Worm (Caenorhabditis elegans) whole organism, mixed stage, embryonic: ENCODE measurements around the gene dtmk-1.
A peak's percentile ranks its signal among the peaks of the same experiment; 100 is the strongest.

ENCODE experiments used
- M03D4.4 ChIP-seq: sonication (generic microtip); optimal IDR thresholded peaks from 2 replicates; lab custom pipeline; 2017; ENCODE audit warnings: mild to moderate bottlenecking, missing genetic modification characterization, missing compliant biosample characterization
- ceh-43 ChIP-seq: fragments of 200-800 bp; sonication (Bioruptor generic); optimal IDR thresholded peaks from 2 replicates; lab custom pipeline; 2018; ENCODE audit warnings: mild to moderate bottlenecking, missing genetic modification characterization, moderate library complexity, missing compliant biosample characterization
- ceh-83 ChIP-seq: fragments of 200-800 bp; sonication (Bioruptor generic); optimal IDR thresholded peaks from 2 replicates; lab custom pipeline; 2018; ENCODE audit warnings: mild to moderate bottlenecking, missing genetic modification characterization, missing compliant biosample characterization
- ces-1 ChIP-seq: fragments of 150-350 bp; optimal IDR thresholded peaks from 2 replicates; lab custom pipeline; 2014; ENCODE audit warnings: missing biosample characterization, missing genetic modification reagents, missing genetic modification characterization
- cnd-1 ChIP-seq: fragments of 200-800 bp; sonication (Bioruptor generic); optimal IDR thresholded peaks from 2 replicates; lab custom pipeline; 2018; ENCODE audit warnings: mild to moderate bottlenecking, missing genetic modification characterization, missing compliant biosample characterization
- drap-1 ChIP-seq: fragments of 200-800 bp; sonication (Bioruptor generic); optimal IDR thresholded peaks from 3 replicates; lab custom pipeline; 2018; ENCODE audit warnings: mild to moderate bottlenecking, missing genetic modification characterization, missing compliant biosample characterization
- elt-1 ChIP-seq: sonication (generic microtip); optimal IDR thresholded peaks from 2 replicates; lab custom pipeline; 2017; ENCODE audit warnings: missing genetic modification characterization, mild to moderate bottlenecking, missing compliant biosample characterization, antibody characterized with exemption, moderate library complexity, borderline replicate concordance; ENCODE audit not compliant: insufficient read depth
- elt-3 ChIP-seq: fragments of 150-350 bp; optimal IDR thresholded peaks from 2 replicates; lab custom pipeline; 2014; ENCODE audit warnings: missing biosample characterization, missing genetic modification characterization
- flh-1 ChIP-seq: fragments of 200-800 bp; sonication (Bioruptor generic); optimal IDR thresholded peaks from 2 replicates; lab custom pipeline; 2018; ENCODE audit warnings: mild to moderate bottlenecking, missing genetic modification characterization, moderate library complexity, missing compliant biosample characterization
- hlh-1 ChIP-seq: fragments of 150-350 bp; optimal IDR thresholded peaks from 2 replicates; lab custom pipeline; 2014; ENCODE audit warnings: missing biosample characterization, missing genetic modification reagents, missing genetic modification characterization
- lin-13 ChIP-seq: fragments of 150-350 bp; optimal IDR thresholded peaks from 2 replicates; lab custom pipeline; 2014; ENCODE audit warnings: missing biosample characterization, missing genetic modification characterization
- lin-32 ChIP-seq: fragments of 200-800 bp; sonication (Bioruptor generic); optimal IDR thresholded peaks from 2 replicates; lab custom pipeline; 2018; ENCODE audit warnings: mild to moderate bottlenecking, missing genetic modification characterization, missing compliant biosample characterization
- lsy-2 ChIP-seq: fragments of 150-350 bp; optimal IDR thresholded peaks from 2 replicates; lab custom pipeline; 2014; ENCODE audit warnings: missing biosample characterization, missing genetic modification characterization
- mab-5 ChIP-seq: fragments of 150-350 bp; optimal IDR thresholded peaks from 2 replicates; lab custom pipeline; 2014; ENCODE audit warnings: missing biosample characterization, missing genetic modification characterization
- mls-2 ChIP-seq: sonication (generic microtip); optimal IDR thresholded peaks from 2 replicates; lab custom pipeline; 2016; ENCODE audit warnings: mild to moderate bottlenecking, missing genetic modification characterization, moderate library complexity, missing compliant biosample characterization
- nhr-12 ChIP-seq: fragments of 150-350 bp; optimal IDR thresholded peaks from 2 replicates; lab custom pipeline; 2014; ENCODE audit warnings: missing biosample characterization, missing genetic modification characterization
- nhr-2 ChIP-seq: fragments of 150-350 bp; optimal IDR thresholded peaks from 2 replicates; lab custom pipeline; 2014; ENCODE audit warnings: missing biosample characterization, missing genetic modification characterization
- nhr-237 ChIP-seq: fragments of 150-350 bp; optimal IDR thresholded peaks from 2 replicates; lab custom pipeline; 2014; ENCODE audit warnings: missing biosample characterization, missing genetic modification characterization
- nhr-28 ChIP-seq: fragments of 150-350 bp; optimal IDR thresholded peaks from 2 replicates; lab custom pipeline; 2014; ENCODE audit warnings: missing biosample characterization, missing genetic modification characterization
- nhr-76 ChIP-seq: sonication (generic microtip); optimal IDR thresholded peaks from 2 replicates; lab custom pipeline; 2017; ENCODE audit warnings: missing biosample characterization, missing genetic modification characterization
- pha-4 ChIP-seq: fragments of 150-350 bp; optimal IDR thresholded peaks from 2 replicates; lab custom pipeline; 2018; ENCODE audit warnings: missing biosample characterization, missing genetic modification reagents, missing genetic modification characterization
- sem-2 ChIP-seq: fragments of 200-800 bp; sonication (Bioruptor generic); optimal IDR thresholded peaks from 2 replicates; lab custom pipeline; 2018; ENCODE audit warnings: mild to moderate bottlenecking, missing genetic modification characterization, missing compliant biosample characterization
- snpc-4 ChIP-seq: fragments of 150-350 bp; optimal IDR thresholded peaks from 2 replicates; lab custom pipeline; 2014; ENCODE audit warnings: missing biosample characterization, missing genetic modification characterization
- sptf-1 ChIP-seq: sonication (generic microtip); optimal IDR thresholded peaks from 2 replicates; lab custom pipeline; 2017; ENCODE audit warnings: mild to moderate bottlenecking, missing genetic modification characterization, moderate library complexity, missing compliant biosample characterization
- tbx-8 ChIP-seq: fragments of 200-800 bp; sonication (Bioruptor generic); optimal IDR thresholded peaks from 2 replicates; lab custom pipeline; 2018; ENCODE audit warnings: mild to moderate bottlenecking, missing genetic modification characterization, moderate library complexity, missing compliant biosample characterization
- unc-120 ChIP-seq: sonication (generic microtip); optimal IDR thresholded peaks from 2 replicates; lab custom pipeline; 2017; ENCODE audit warnings: missing genetic modification characterization, missing compliant biosample characterization; ENCODE audit not compliant: poor library complexity, severe bottlenecking
- unc-39 ChIP-seq: fragments of 150-350 bp; optimal IDR thresholded peaks from 2 replicates; lab custom pipeline; 2014; ENCODE audit warnings: missing biosample characterization, missing genetic modification characterization
- unc-62 ChIP-seq: fragments of 150-350 bp; optimal IDR thresholded peaks from 2 replicates; lab custom pipeline; 2014; ENCODE audit warnings: missing biosample characterization, missing genetic modification reagents, missing genetic modification characterization
- zip-8 ChIP-seq: fragments of 150-350 bp; optimal IDR thresholded peaks from 2 replicates; lab custom pipeline; 2014; ENCODE audit warnings: missing biosample characterization, missing genetic modification characterization
- ztf-11 ChIP-seq: fragments of 150-350 bp; optimal IDR thresholded peaks from 2 replicates; lab custom pipeline; 2014; ENCODE audit warnings: missing biosample characterization, missing genetic modification characterization

Gene dtmk-1

ce11 chrII:10001546-10001945 lies 34.6 kb upstream of the dtmk-1 start, which contains the start of gene ZK892.3:
TSS of gene ZK892.3 (plus strand) at chrII:10001846.
- TF ChIP-seq nhr-237 (tag; lab: Kevin White, UChicago) (no peak), ces-1 (GFP tag; lab: Kevin White, UChicago) (no peak)

- TF ChIP-seq sptf-1 (no peak), elt-3 (tag; lab: Kevin White, UChicago) (no peak), nhr-237 (tag; lab: Kevin White, UChicago) (no peak), lin-13 (tag; lab: Kevin White, UChicago) (no peak), nhr-2 (tag; lab: Kevin White, UChicago) (no peak), unc-62 (no peak), pha-4 (tag; lab: Kevin White, UChicago) (no peak), unc-120 (no peak), snpc-4 (no peak), nhr-76 (tag; lab: Kevin White, UChicago) (no peak), ztf-11 (tag; lab: Kevin White, UChicago) (no peak), cnd-1 (tag; lab: Kevin White, UChicago) (no peak)
These were observed 34.2 kb upstream of the dtmk-1 start, which contains the start of gene nlt-1 for ce11 chrII:10001065-10001464. TSS of gene nlt-1 (minus strand) at chrII:10001142.

- TF ChIP-seq nhr-28 (tag; lab: Kevin White, UChicago) (no peak), lin-32 (GFP tag; lab: Kevin White, UChicago) (no peak), nhr-237 (tag; lab: Kevin White, UChicago) (no peak), ceh-43 (GFP tag; lab: Kevin White, UChicago) (no peak), nhr-12 (no peak), tbx-8 (no peak), zip-8 (no peak), nhr-76 (tag; lab: Kevin White, UChicago) (no peak), mab-5 (tag; lab: Kevin White, UChicago) (no peak)
- TF ChIP-seq, all 35 proteins: peak for 0
These were observed 27.8 kb upstream of the dtmk-1 start for ce11 chrII:9994679-9995078.

- TF ChIP-seq ceh-83 (no peak), ces-1 (GFP tag; lab: Kevin White, UChicago) (peak; percentile 59)
- TF ChIP-seq, all 35 proteins: peak for 1
These were observed 25.6 kb upstream of the dtmk-1 start for ce11 chrII:9992474-9992873.

ce11 chrII:9990812-9991211 lies 23.9 kb upstream of the dtmk-1 start, which contains the start of gene lec-3:
TSS of gene lec-3 (plus strand) at chrII:9991112.
- TF ChIP-seq mab-5 (tag; lab: Kevin White, UChicago) (no peak), ceh-83 (no peak), sem-2 (no peak), drap-1 (GFP tag; lab: Kevin White, UChicago) (no peak), snpc-4 (no peak), sptf-1 (no peak), flh-1 (no peak), elt-3 (tag; lab: Kevin White, UChicago) (no peak), elt-1 (tag; lab: Kevin White, UChicago) (no peak), ztf-11 (tag; lab: Kevin White, UChicago) (no peak), pha-4 (tag; lab: Kevin White, UChicago) (no peak), nhr-12 (no peak), nhr-2 (tag; lab: Kevin White, UChicago) (no peak), hlh-1 (no peak), unc-39 (tag; lab: Kevin White, UChicago) (no peak)

- no peak for TF ChIP-seq ceh-83
- no peak for TF ChIP-seq nhr-76 (tag; lab: Kevin White, UChicago)
- no peak for TF ChIP-seq unc-39 (tag; lab: Kevin White, UChicago)
- TF ChIP-seq cnd-1 (tag; lab: Kevin White, UChicago) = no peak
- no peak for TF ChIP-seq tbx-8
- no peak for TF ChIP-seq mls-2 (tag; lab: Kevin White, UChicago)
- TF ChIP-seq mab-5 (tag; lab: Kevin White, UChicago) = no peak
- no peak for TF ChIP-seq sptf-1
- TF ChIP-seq M03D4.4 (tag; lab: Kevin White, UChicago) = no peak
- no peak for TF ChIP-seq sem-2
- no peak for TF ChIP-seq elt-1 (tag; lab: Kevin White, UChicago)
- TF ChIP-seq unc-62 = no peak
- no peak for TF ChIP-seq lsy-2 (tag; lab: Kevin White, UChicago)
- TF ChIP-seq lin-13 (tag; lab: Kevin White, UChicago) = no peak
- TF ChIP-seq ces-1 (GFP tag; lab: Kevin White, UChicago) = no peak
- TF ChIP-seq zip-8 = no peak
These were observed 22.6 kb upstream of the dtmk-1 start for ce11 chrII:9989533-9989932.
